Worm (Caenorhabditis elegans): ENCODE results near the gene paf-2.

DNA sequence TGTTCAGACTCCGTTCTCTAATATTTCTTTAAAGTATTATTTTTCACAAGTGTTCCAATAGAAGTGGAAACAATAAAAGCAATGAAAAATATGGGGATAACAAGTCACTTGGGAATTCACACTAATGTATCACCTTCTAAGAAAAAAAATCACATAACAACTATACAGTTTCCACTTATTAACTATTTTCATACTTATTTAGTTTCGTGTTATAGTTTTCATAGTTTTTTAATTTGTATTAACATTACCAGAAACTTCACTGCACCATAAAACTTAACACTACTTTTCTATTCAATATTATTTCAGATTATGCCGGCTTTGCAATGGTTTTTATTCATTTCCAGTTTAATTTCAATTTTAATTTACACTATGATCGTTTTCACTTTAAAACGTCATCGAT lies 45.5 kb downstream of the paf-2 start, which contains the start of gene srv-5:
- TF ChIP-seq W03F9.2 (tag; optimal IDR thresholded peaks at IDR 0.05): no peak
- TF ChIP-seq him-1 (tag; optimal IDR thresholded peaks at IDR 0.05): no peak
- TF ChIP-seq dao-5 (tag; optimal IDR thresholded peaks at IDR 0.05): no peak
